Fruit fly (Drosophila melanogaster) whole organism, embryonic: Measurements from ENCODE around the gene snk.

Source experiments
- Atf-2 ChIP-seq: fragments of 200-800 bp; sonication (Bioruptor generic); optimal IDR thresholded peaks from 2 replicates; lab custom pipeline; 2016; ENCODE audit warnings: missing biosample characterization, missing genetic modification characterization
- C15 ChIP-seq: fragments of 200-800 bp; sonication (Bioruptor generic); IDR thresholded peaks from 3 replicates; pipeline ENCODE4 v1.3.6; 2022; ENCODE audit warnings: missing biosample characterization, missing genetic modification characterization
- CG10267 ChIP-seq: fragments of 200-800 bp; sonication (Bioruptor generic); optimal IDR thresholded peaks from 2 replicates; lab custom pipeline; 2018; ENCODE audit warnings: missing biosample characterization, mild to moderate bottlenecking, missing genetic modification characterization, moderate library complexity
- CG10565 ChIP-seq: fragments of 200-800 bp; sonication (Bioruptor generic); optimal IDR thresholded peaks from 3 replicates; lab custom pipeline; 2016; ENCODE audit warnings: missing biosample characterization, mild to moderate bottlenecking, missing genetic modification characterization
- CG11398 ChIP-seq: fragments of 200-800 bp; sonication (Bioruptor generic); optimal IDR thresholded peaks from 2 replicates; lab custom pipeline; 2016; ENCODE audit warnings: missing biosample characterization, missing genetic modification characterization
- CG13123 ChIP-seq: fragments of 200-800 bp; sonication (Bioruptor generic); optimal IDR thresholded peaks from 2 replicates; lab custom pipeline; 2016; ENCODE audit warnings: missing biosample characterization, missing genetic modification characterization
- CG1603 ChIP-seq: fragments of 200-800 bp; sonication (Bioruptor generic); optimal IDR thresholded peaks from 2 replicates; lab custom pipeline; 2019; ENCODE audit warnings: missing biosample characterization, mild to moderate bottlenecking, missing genetic modification characterization, moderate library complexity
- CG4820 ChIP-seq: fragments of 200-800 bp; sonication (Bioruptor generic); optimal IDR thresholded peaks from 3 replicates; lab custom pipeline; 2016; ENCODE audit warnings: missing biosample characterization, missing genetic modification characterization
- CG6854 ChIP-seq: fragments of 200-800 bp; sonication (Bioruptor generic); optimal IDR thresholded peaks from 3 replicates; lab custom pipeline; 2017; ENCODE audit warnings: missing biosample characterization, mild to moderate bottlenecking, missing genetic modification characterization
- CG7372 ChIP-seq: fragments of 200-800 bp; sonication (Bioruptor generic); IDR thresholded peaks from 2 replicates; pipeline ENCODE4 v1.3.6; 2022; ENCODE audit warnings: missing biosample characterization, missing genetic modification characterization
- CG7556 ChIP-seq: fragments of 200-800 bp; sonication (Bioruptor generic); optimal IDR thresholded peaks from 2 replicates; lab custom pipeline; 2017; ENCODE audit warnings: missing biosample characterization, mild to moderate bottlenecking, missing genetic modification characterization
- CG8290 ChIP-seq, 3 experiments: fragments of 200-800 bp; sonication (Bioruptor generic); optimal IDR thresholded peaks; 2 replicates each; lab custom pipeline; 2016 to 2019; ENCODE audit warnings: missing biosample characterization in 3 of 3, missing genetic modification characterization in 3 of 3, mild to moderate bottlenecking in 2 of 3, moderate library complexity in 1 of 3
- CHES-1-like ChIP-seq: fragments of 200-800 bp; sonication (Bioruptor generic); optimal IDR thresholded peaks from 2 replicates; lab custom pipeline; 2016; ENCODE audit warnings: missing biosample characterization, missing genetic modification characterization
- Chrac-16 ChIP-seq: fragments of 200-800 bp; sonication (Bioruptor generic); optimal IDR thresholded peaks from 3 replicates; lab custom pipeline; 2016; ENCODE audit warnings: missing biosample characterization, missing genetic modification characterization
- Dbx ChIP-seq: fragments of 200-800 bp; sonication (Bioruptor generic); IDR thresholded peaks from 3 replicates; pipeline ENCODE4 v1.3.6; 2022; ENCODE audit warnings: missing biosample characterization, missing genetic modification characterization
- Fer1 ChIP-seq: fragments of 200-800 bp; sonication (Bioruptor generic); optimal IDR thresholded peaks from 2 replicates; lab custom pipeline; 2017; ENCODE audit warnings: missing biosample characterization, mild to moderate bottlenecking, missing genetic modification characterization
- HLH54F ChIP-seq: fragments of 200-800 bp; sonication (Bioruptor generic); optimal IDR thresholded peaks from 3 replicates; lab custom pipeline; 2016; ENCODE audit warnings: missing biosample characterization, missing genetic modification characterization
- Hey ChIP-seq: fragments of 200-800 bp; sonication (Bioruptor generic); optimal IDR thresholded peaks from 3 replicates; lab custom pipeline; 2018; ENCODE audit warnings: missing biosample characterization, mild to moderate bottlenecking, missing genetic modification characterization
- HmgD ChIP-seq: fragments of 200-800 bp; sonication (Bioruptor generic); optimal IDR thresholded peaks from 3 replicates; lab custom pipeline; 2016; ENCODE audit warnings: missing biosample characterization, missing genetic modification characterization
- Hmr ChIP-seq: fragments of 200-800 bp; sonication (Bioruptor generic); optimal IDR thresholded peaks from 3 replicates; lab custom pipeline; 2017; ENCODE audit warnings: mild to moderate bottlenecking, missing biosample characterization, missing genetic modification reagents, missing genetic modification characterization
- Lpt ChIP-seq: fragments of >200 bp; optimal IDR thresholded peaks from 2 replicates; lab custom pipeline; 2018; ENCODE audit warnings: missing biosample characterization, missing genetic modification characterization
- Med ChIP-seq: fragments of 200-800 bp; sonication (Bioruptor generic); peaks from one replicate; lab custom pipeline; 2016; ENCODE audit warnings: missing biosample characterization, missing genetic modification characterization, mild to moderate bottlenecking, inconsistent platforms, moderate library complexity
- Nf-YB ChIP-seq: fragments of 200-800 bp; sonication (Bioruptor generic); optimal IDR thresholded peaks from 3 replicates; lab custom pipeline; 2019; ENCODE audit warnings: missing biosample characterization, mild to moderate bottlenecking, missing genetic modification characterization, moderate library complexity
- PHDP ChIP-seq: fragments of 200-800 bp; sonication (Bioruptor generic); optimal IDR thresholded peaks from 3 replicates; lab custom pipeline; 2018; ENCODE audit warnings: missing biosample characterization, mild to moderate bottlenecking, missing genetic modification characterization, moderate library complexity
- Pdp1 ChIP-seq, 2 experiments: fragments of 200-800 bp; sonication (Bioruptor generic); optimal IDR thresholded peaks; 3 replicates each; lab custom pipeline; 2016; ENCODE audit warnings: missing biosample characterization in 2 of 2, missing genetic modification characterization in 2 of 2, mild to moderate bottlenecking in 1 of 2, moderate library complexity in 1 of 2
- Sin3A ChIP-seq: fragments of >200 bp; optimal IDR thresholded peaks from 2 replicates; lab custom pipeline; 2018
- Sry-β ChIP-seq: fragments of 200-800 bp; sonication (Bioruptor generic); optimal IDR thresholded peaks from 2 replicates; lab custom pipeline; 2018; ENCODE audit warnings: missing biosample characterization, mild to moderate bottlenecking, missing genetic modification characterization, moderate library complexity
- Stat92E ChIP-seq, 3 experiments: fragments of >200 bp in 2 of 3; fragments of 200-800 bp in 1 of 3; sonication (Bioruptor generic) in 1 of 3; optimal IDR thresholded peaks; 2 replicates each; lab custom pipeline; 2017 to 2019; ENCODE audit warnings: missing biosample characterization in 3 of 3, missing genetic modification characterization in 3 of 3, mild to moderate bottlenecking in 1 of 3, moderate library complexity in 1 of 3
- abd-A ChIP-seq: fragments of 200-800 bp; sonication (Bioruptor generic); optimal IDR thresholded peaks from 3 replicates; lab custom pipeline; 2019; ENCODE audit warnings: missing biosample characterization, mild to moderate bottlenecking, missing genetic modification characterization, moderate library complexity
- br ChIP-seq: fragments of >200 bp; optimal IDR thresholded peaks from 2 replicates; lab custom pipeline; 2017
- bsh ChIP-seq, 2 experiments: fragments of 200-800 bp; sonication (Bioruptor generic); optimal IDR thresholded peaks; 2 replicates each; lab custom pipeline; 2017 to 2018; ENCODE audit warnings: mild to moderate bottlenecking in 2 of 2, missing biosample characterization in 2 of 2, missing genetic modification characterization in 2 of 2, moderate library complexity in 1 of 2
- dmrt11E ChIP-seq: fragments of 200-800 bp; sonication (Bioruptor generic); optimal IDR thresholded peaks from 3 replicates; lab custom pipeline; 2018; ENCODE audit warnings: missing biosample characterization, mild to moderate bottlenecking, missing genetic modification characterization, moderate library complexity
- en ChIP-seq: fragments of 200-800 bp; sonication (Bioruptor generic); optimal IDR thresholded peaks from 2 replicates; lab custom pipeline; 2016; ENCODE audit warnings: missing biosample characterization, missing genetic modification characterization
- gt ChIP-seq: fragments of 200-800 bp; sonication (Bioruptor generic); IDR thresholded peaks from 2 replicates; pipeline ENCODE4 v1.3.6; 2022; ENCODE audit warnings: missing biosample characterization, missing genetic modification characterization
- hbn ChIP-seq: fragments of 200-800 bp; sonication (Bioruptor generic); IDR thresholded peaks from 2 replicates; pipeline ENCODE4 v1.3.6; 2022; ENCODE audit warnings: missing biosample characterization, missing genetic modification characterization; ENCODE audit not compliant: partially characterized antibody
- jigr1 ChIP-seq: fragments of 200-800 bp; sonication (Bioruptor generic); IDR thresholded peaks from 3 replicates; pipeline ENCODE4 v1.3.6; 2022; ENCODE audit warnings: missing biosample characterization, missing genetic modification characterization
- mirr ChIP-seq: fragments of 200-800 bp; sonication (Bioruptor generic); optimal IDR thresholded peaks from 3 replicates; lab custom pipeline; 2018; ENCODE audit warnings: missing biosample characterization, mild to moderate bottlenecking, missing genetic modification characterization
- pan ChIP-seq, 4 experiments: fragments of >200 bp in 3 of 4; fragments of 200-800 bp in 1 of 4; sonication (Bioruptor generic) in 1 of 4; optimal IDR thresholded peaks in 3 of 4; IDR thresholded peaks in 1 of 4; 2 replicates each; pipeline versions ENCODE4 v1.3.6 to Lab custom; 2017 to 2022; ENCODE audit warnings: missing biosample characterization in 2 of 4, missing genetic modification characterization in 2 of 4, mixed read lengths in 1 of 4
- psq ChIP-seq: fragments of 200-800 bp; sonication (Bioruptor generic); optimal IDR thresholded peaks from 2 replicates; lab custom pipeline; 2017; ENCODE audit warnings: missing biosample characterization, missing genetic modification characterization
- rib ChIP-seq: fragments of 200-800 bp; sonication (Bioruptor generic); IDR thresholded peaks from 2 replicates; pipeline ENCODE4 v1.3.6; 2022; ENCODE audit warnings: missing biosample characterization, missing genetic modification characterization
- sens ChIP-seq: fragments of 200-800 bp; sonication (Bioruptor generic); peaks from one replicate; lab custom pipeline; 2016; ENCODE audit warnings: missing biosample characterization, missing genetic modification characterization
- so ChIP-seq: fragments of 200-800 bp; sonication (Bioruptor generic); IDR thresholded peaks from 3 replicates; pipeline ENCODE4 v1.3.6; 2022; ENCODE audit warnings: missing biosample characterization, missing genetic modification characterization
- sob ChIP-seq: fragments of 200-800 bp; sonication (Bioruptor generic); IDR thresholded peaks from 2 replicates; pipeline ENCODE4 v1.3.6; 2022; ENCODE audit warnings: missing biosample characterization, missing genetic modification characterization
- tio ChIP-seq: fragments of 200-800 bp; sonication (Bioruptor generic); optimal IDR thresholded peaks from 2 replicates; lab custom pipeline; 2017; ENCODE audit warnings: missing biosample characterization, missing genetic modification characterization, inconsistent platforms
- tna ChIP-seq: fragments of 200-800 bp; sonication (Bioruptor generic); IDR thresholded peaks from 2 replicates; pipeline ENCODE4 v1.3.6; 2022; ENCODE audit warnings: missing biosample characterization, missing genetic modification characterization; ENCODE audit not compliant: partially characterized antibody
- unc-4 ChIP-seq: fragments of 200-800 bp; sonication (Bioruptor generic); IDR thresholded peaks from 2 replicates; pipeline ENCODE4 v1.3.6; 2022; ENCODE audit warnings: missing biosample characterization, missing genetic modification characterization; ENCODE audit not compliant: partially characterized antibody
- wek ChIP-seq: fragments of 200-800 bp; sonication (Bioruptor generic); optimal IDR thresholded peaks from 3 replicates; lab custom pipeline; 2018; ENCODE audit warnings: missing biosample characterization, mild to moderate bottlenecking, missing genetic modification characterization, moderate library complexity

snk gene

DNA sequence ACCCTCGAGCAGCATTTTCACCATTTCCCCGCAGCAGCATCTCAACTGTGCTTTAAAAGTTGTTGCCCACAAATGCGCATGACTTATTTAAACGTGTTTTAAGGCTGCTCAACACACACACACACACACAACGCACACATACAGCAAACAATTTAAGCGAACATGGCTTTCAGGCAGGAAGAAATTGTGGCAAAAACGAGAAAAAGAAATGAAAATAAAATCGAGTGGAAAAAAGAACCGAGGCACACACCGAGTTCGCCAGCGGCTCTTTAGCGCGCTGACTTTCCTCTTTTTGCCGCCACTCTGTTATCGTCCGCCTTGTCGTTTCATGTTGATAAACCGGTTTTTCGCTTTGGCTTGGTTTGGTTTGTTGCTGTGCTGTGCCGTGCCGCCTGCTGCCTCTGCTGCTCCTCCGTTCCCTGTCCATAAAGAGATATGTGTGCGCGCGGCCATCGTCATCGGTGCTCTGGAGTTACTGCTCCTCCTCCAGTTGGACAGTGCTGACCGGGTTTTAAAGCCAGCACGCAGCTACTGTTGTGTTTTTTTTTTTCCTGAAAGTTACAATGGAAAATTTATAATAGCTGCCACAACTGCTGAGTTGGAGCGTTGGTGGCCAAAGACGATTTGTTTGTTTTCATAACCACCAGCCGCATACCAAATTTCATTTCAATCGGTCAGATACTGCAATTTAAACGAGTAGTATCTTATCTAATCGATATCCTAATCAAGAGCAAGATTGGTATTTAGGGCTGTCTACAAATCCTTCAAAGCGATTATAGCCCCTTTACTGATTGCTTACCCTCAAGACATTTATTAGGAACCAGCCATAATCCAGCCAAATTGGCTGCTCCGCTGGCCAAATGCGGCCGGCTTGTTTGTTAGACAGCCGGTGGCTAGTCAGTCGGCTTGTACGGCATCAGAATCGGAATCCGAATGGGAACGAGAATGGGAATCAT is 26.5 kb downstream of the snk start (continued):
- no peak for TF ChIP-seq CG10267
- no peak for TF ChIP-seq psq (GFP tag; lab: Kevin White, UChicago)
- no peak for TF ChIP-seq CG7372 (GFP tag; lab: Robert Waterston, UW)
- peak; percentile 10 for TF ChIP-seq CG11398
- no peak for TF ChIP-seq CG4820 (GFP tag; lab: Kevin White, UChicago)
- no peak for TF ChIP-seq CG1603 (tag; lab: Kevin White, UChicago)
- no peak for TF ChIP-seq jigr1 (GFP tag; lab: Robert Waterston, UW)
- no peak for TF ChIP-seq Nf-YB (GFP tag; lab: Kevin White, UChicago)
- peak; percentile 16 to 46 for TF ChIP-seq Pdp1 (GFP tag; optimal IDR thresholded peaks at IDR 0.05; lab: Kevin White, UChicago)
- peak; percentile 10 for TF ChIP-seq Lpt (GFP tag; lab: Kevin White, UChicago)
- TF ChIP-seq sob (GFP tag; lab: Robert Waterston, UW): no peak
- TF ChIP-seq CHES-1-like (GFP tag; lab: Kevin White, UChicago): peak; percentile 27
- peak; percentile 89 for TF ChIP-seq sens (GFP tag; lab: Kevin White, UChicago)
- peak; percentile 82 for TF ChIP-seq Med (GFP tag; lab: Kevin White, UChicago)
- 0 out of 3 replicates have a peak, but pooled peaks have one; percentile 7 for TF ChIP-seq so (GFP tag; lab: Robert Waterston, UW)
- peak; percentile 2 for TF ChIP-seq HmgD (GFP tag; lab: Kevin White, UChicago)
- TF ChIP-seq C15 (GFP tag; lab: Robert Waterston, UW): no peak
- peak; percentile 29; the same call in 1 of the 3 replicates for TF ChIP-seq Dbx
- no peak for TF ChIP-seq tio
- peak in 1 of 2 experiments; percentile 41 for TF ChIP-seq bsh (GFP tag; optimal IDR thresholded peaks at IDR 0.05; lab: Kevin White, UChicago)
- peak; percentile 20 for TF ChIP-seq en (GFP tag; lab: Kevin White, UChicago)
- TF ChIP-seq wek (GFP tag; lab: Kevin White, UChicago): no peak
- TF ChIP-seq Sry-β (GFP tag; lab: Kevin White, UChicago): peak; percentile 91
- peak in 1 of 3 experiments; percentile 38 for TF ChIP-seq Stat92E (GFP tag; optimal IDR thresholded peaks at IDR 0.05; lab: Kevin White, UChicago)
- TF ChIP-seq abd-A (tag; lab: Kevin White, UChicago): peak; percentile 14
- TF ChIP-seq Sin3A (lab: Kevin White, UChicago): no peak
- TF ChIP-seq Chrac-16: no peak
- TF ChIP-seq tna: no peak
- peak; percentile 34; the same call in 1 of the 2 replicates for TF ChIP-seq rib (GFP tag; lab: Robert Waterston, UW)
- peak; percentile 31 for TF ChIP-seq mirr (GFP tag; lab: Kevin White, UChicago)
- peak; percentile 40 for TF ChIP-seq Hmr (GFP tag; lab: Kevin White, UChicago)
- no peak for TF ChIP-seq unc-4 (GFP tag; lab: Robert Waterston, UW)
- TF ChIP-seq CG6854: no peak
- no peak for TF ChIP-seq pan (optimal IDR thresholded peaks at IDR 0.05; lab: Kevin White, UChicago)
- TF ChIP-seq pan (GFP tag; optimal IDR thresholded peaks at IDR 0.05 in 1 of 2, IDR thresholded peaks at IDR 0.05 in 1 of 2): peak in 1 of 2 experiments; percentile 4
- TF ChIP-seq Hey (tag; lab: Kevin White, UChicago): no peak
- TF ChIP-seq dmrt11E (tag; lab: Kevin White, UChicago): peak; percentile 13
- no peak for TF ChIP-seq CG10565
- no peak for TF ChIP-seq CG13123 (GFP tag; lab: Kevin White, UChicago)
- TF ChIP-seq Atf-2 (GFP tag; lab: Kevin White, UChicago): no peak
- TF ChIP-seq HLH54F (GFP tag; lab: Kevin White, UChicago): peak; percentile 5
- peak; percentile 25 for TF ChIP-seq CG7556 (GFP tag; lab: Kevin White, UChicago)
- peak; percentile 16 for TF ChIP-seq PHDP (tag; lab: Kevin White, UChicago)
- TF ChIP-seq hbn (GFP tag; lab: Robert Waterston, UW): no peak
- TF ChIP-seq gt (GFP tag; lab: Robert Waterston, UW): no peak
- TF ChIP-seq Fer1 (GFP tag; lab: Kevin White, UChicago): no peak
- no peak for TF ChIP-seq br
- TF ChIP-seq CG8290 (GFP tag; optimal IDR thresholded peaks at IDR 0.05; lab: Kevin White, UChicago): no peak
- peak in 1 of 2 experiments; percentile 35 for TF ChIP-seq CG8290 (tag; optimal IDR thresholded peaks at IDR 0.05; lab: Kevin White, UChicago)
